Worm (Caenorhabditis elegans) whole organism, L1 larva: Measurements from ENCODE around the gene F19G12.8.
"Not testable (repeated sequence)": the region's sequence is repeated elsewhere in the genome, so short reads cannot be mapped to it uniquely, and the experiment has no call there.

Experiments used
- C16A3.4 ChIP-seq: fragments of 150-350 bp; optimal IDR thresholded peaks from 2 replicates; lab custom pipeline; 2014; ENCODE audit warnings: missing biosample characterization, missing genetic modification characterization
- alr-1 ChIP-seq: fragments of 200-800 bp; sonication (Bioruptor generic); optimal IDR thresholded peaks from 2 replicates; lab custom pipeline; 2018; ENCODE audit warnings: borderline replicate concordance, mild to moderate bottlenecking, missing genetic modification characterization, missing compliant biosample characterization
- dpl-1 ChIP-seq, 3 experiments: fragments of 150-350 bp in 2 of 3; sonication (generic microtip) in 1 of 3; optimal IDR thresholded peaks; 2 replicates each; lab custom pipeline; 2014 to 2017; ENCODE audit warnings: missing biosample characterization in 3 of 3, missing genetic modification characterization in 3 of 3, missing genetic modification reagents in 3 of 3
- lsy-2 ChIP-seq, 2 experiments: fragments of 150-350 bp; optimal IDR thresholded peaks; 2 replicates each; lab custom pipeline; 2014; ENCODE audit warnings: missing biosample characterization in 2 of 2, missing genetic modification characterization in 2 of 2
- mdl-1 ChIP-seq, 2 experiments: fragments of 150-350 bp; optimal IDR thresholded peaks; 2 replicates each; lab custom pipeline; 2014 to 2017; ENCODE audit warnings: missing biosample characterization in 2 of 2, missing genetic modification characterization in 2 of 2, inconsistent platforms in 1 of 2
- pax-3 ChIP-seq: fragments of 200-800 bp; sonication (Bioruptor generic); optimal IDR thresholded peaks from 2 replicates; lab custom pipeline; 2018; ENCODE audit warnings: mild to moderate bottlenecking, missing genetic modification characterization, moderate library complexity, missing compliant biosample characterization
- pqm-1 ChIP-seq: sonication (generic microtip); optimal IDR thresholded peaks from 3 replicates; lab custom pipeline; 2017; ENCODE audit warnings: missing biosample characterization, missing genetic modification characterization
- tbx-2 ChIP-seq: sonication (generic microtip); optimal IDR thresholded peaks from 2 replicates; lab custom pipeline; 2016; ENCODE audit warnings: missing genetic modification characterization, missing compliant biosample characterization
- zag-1 ChIP-seq: fragments of 150-350 bp; optimal IDR thresholded peaks from 2 replicates; lab custom pipeline; 2014; ENCODE audit warnings: missing biosample characterization, missing genetic modification characterization
- zip-4 ChIP-seq: fragments of 200-800 bp; sonication (Bioruptor generic); optimal IDR thresholded peaks from 2 replicates; lab custom pipeline; 2018; ENCODE audit warnings: mild to moderate bottlenecking, missing genetic modification characterization, moderate library complexity, missing compliant biosample characterization

DNA sequence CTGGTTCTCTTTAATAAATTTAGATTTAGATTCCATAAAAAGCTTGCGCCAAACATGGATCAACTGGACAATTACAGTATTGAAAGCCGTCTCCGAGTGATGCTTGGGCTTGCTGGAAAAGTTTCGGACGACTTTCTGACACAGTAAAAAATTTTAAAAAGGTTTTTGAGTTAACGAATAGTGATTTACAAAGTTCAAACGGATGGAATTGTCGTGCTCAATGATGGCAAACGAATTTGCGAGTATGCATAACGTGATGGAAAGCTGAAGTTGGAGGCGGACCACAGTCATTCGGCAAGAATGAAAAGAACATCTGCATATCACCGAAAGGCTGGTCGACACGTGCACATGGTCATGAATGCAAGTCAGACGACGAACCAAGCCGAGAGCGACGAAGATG is 13.1 kb upstream of the F19G12.8 start, which contains the start of gene ZK402.1:
- TF ChIP-seq mdl-1 (tag; optimal IDR thresholded peaks at IDR 0.05; lab: Kevin White, UChicago); lsy-2 (tag; optimal IDR thresholded peaks at IDR 0.05; lab: Kevin White, UChicago); tbx-2 (tag; lab: Kevin White, UChicago); dpl-1 (GFP tag; optimal IDR thresholded peaks at IDR 0.05; lab: Kevin White, UChicago); zag-1; pax-3 (tag; lab: Kevin White, UChicago); C16A3.4; zip-4; alr-1; pqm-1 (tag; lab: Kevin White, UChicago): not testable (repeated sequence)
